Worm (Caenorhabditis elegans) whole organism, L4/young adult: ENCODE measurements around the gene F08F3.1.
"Not testable (repeated sequence)": the region's sequence is repeated elsewhere in the genome, so short reads cannot be mapped to it uniquely, and the experiment has no call there.

Source experiments
- W03F9.2 ChIP-seq: fragments of 150-350 bp; optimal IDR thresholded peaks from 2 replicates; lab custom pipeline; 2014; ENCODE audit warnings: missing biosample characterization, missing genetic modification characterization
- dao-5 ChIP-seq: sonication (generic microtip); optimal IDR thresholded peaks from 2 replicates; lab custom pipeline; 2016; ENCODE audit warnings: missing genotype, missing genetic modification characterization, moderate library complexity, missing compliant biosample characterization
- him-1 ChIP-seq: sonication (generic microtip); optimal IDR thresholded peaks from 2 replicates; lab custom pipeline; 2016; ENCODE audit warnings: missing genotype, missing genetic modification reagents, missing genetic modification characterization, missing compliant biosample characterization

F08F3.1 gene

ce11 chrV:5439068-5439467 is 6.9 kb upstream of the F08F3.1 start, which contains the start of gene snpc-1.3:
TSS of gene snpc-1.3 (minus strand) at chrV:5439168.
- TF ChIP-seq W03F9.2 (tag; lab: Kevin White, UChicago) (no peak), him-1 (tag; lab: Kevin White, UChicago) (no peak), dao-5 (tag; lab: Kevin White, UChicago) (no peak)

ce11 chrV:5442366-5442765 is 3.6 kb upstream of the F08F3.1 start:
- TF ChIP-seq dao-5 (tag; lab: Kevin White, UChicago) (no peak), him-1 (tag; lab: Kevin White, UChicago) (no peak), W03F9.2 (tag; lab: Kevin White, UChicago) (no peak)

ce11 chrV:5444037-5444436 is 1.9 kb upstream of the F08F3.1 start:
- no peak for TF ChIP-seq him-1 (tag; lab: Kevin White, UChicago)
- no peak for TF ChIP-seq dao-5 (tag; lab: Kevin White, UChicago)
- no peak for TF ChIP-seq W03F9.2 (tag; lab: Kevin White, UChicago)

- TF ChIP-seq him-1 (tag; lab: Kevin White, UChicago) (no peak), dao-5 (tag; lab: Kevin White, UChicago) (no peak), W03F9.2 (tag; lab: Kevin White, UChicago) (no peak)
These were observed 1.1 kb downstream of the F08F3.1 start for ce11 chrV:5447057-5447456.

- TF ChIP-seq dao-5 (tag; lab: Kevin White, UChicago), result no peak
- no peak for TF ChIP-seq him-1 (tag; lab: Kevin White, UChicago)
- no peak for TF ChIP-seq W03F9.2 (tag; lab: Kevin White, UChicago)
These were observed 4.8 kb downstream of the F08F3.1 start for ce11 chrV:5450742-5451141.

- TF ChIP-seq dao-5 (tag; lab: Kevin White, UChicago), result no peak
- no peak for TF ChIP-seq him-1 (tag; lab: Kevin White, UChicago)
- no peak for TF ChIP-seq W03F9.2 (tag; lab: Kevin White, UChicago)
These were observed 7.7 kb downstream of the F08F3.1 start, which contains the start of gene glc-3 for ce11 chrV:5453615-5454014. TSS of gene glc-3 (minus strand) at chrV:5453715.

- TF ChIP-seq dao-5 (tag; lab: Kevin White, UChicago) (no peak), W03F9.2 (tag; lab: Kevin White, UChicago) (no peak), him-1 (tag; lab: Kevin White, UChicago) (no peak)
These were observed 9.0 kb downstream of the F08F3.1 start for ce11 chrV:5454955-5455354.

- no peak for TF ChIP-seq him-1 (tag; lab: Kevin White, UChicago)
- TF ChIP-seq dao-5 (tag; lab: Kevin White, UChicago), result no peak
- TF ChIP-seq W03F9.2 (tag; lab: Kevin White, UChicago), result no peak
These were observed 13.9 kb downstream of the F08F3.1 start, which contains the start of gene ZC317.2 for ce11 chrV:5459806-5460205. TSS of gene ZC317.2 (plus strand) at chrV:5460106.

ce11 chrV:5462894-5463293 is 17.0 kb downstream of the F08F3.1 start, which contains the start of gene srg-67:
TSS of gene srg-67 (minus strand) at chrV:5462994.
- TF ChIP-seq W03F9.2 (tag; lab: Kevin White, UChicago) (no peak), him-1 (tag; lab: Kevin White, UChicago) (no peak), dao-5 (tag; lab: Kevin White, UChicago) (no peak)

ce11 chrV:5465335-5465734 is 19.4 kb downstream of the F08F3.1 start, which contains the start of gene srg-68:
TSS of gene srg-68 (minus strand) at chrV:5465435.
- TF ChIP-seq dao-5 (tag; lab: Kevin White, UChicago) (no peak), W03F9.2 (tag; lab: Kevin White, UChicago) (no peak), him-1 (tag; lab: Kevin White, UChicago) (no peak)

- not testable (repeated sequence) for TF ChIP-seq W03F9.2, dao-5, him-1 (tag; lab: Kevin White, UChicago)
These were observed 22.6 kb downstream of the F08F3.1 start, which contains the start of gene ZC317.6 for ce11 chrV:5468489-5468888. TSS of gene ZC317.6 (minus strand) at chrV:5468589.

- not testable (repeated sequence) for TF ChIP-seq him-1, W03F9.2, dao-5 (tag; lab: Kevin White, UChicago)
These were observed 25.0 kb downstream of the F08F3.1 start, which contains the start of gene ZC317.7 for ce11 chrV:5470930-5471329. TSS of gene ZC317.7 (minus strand) at chrV:5471030.

ce11 chrV:5477719-5478118 is 31.8 kb downstream of the F08F3.1 start:
- TF ChIP-seq him-1 (tag; lab: Kevin White, UChicago) (no peak), W03F9.2 (tag; lab: Kevin White, UChicago) (no peak), dao-5 (tag; lab: Kevin White, UChicago) (no peak)

ce11 chrV:5482315-5482714 is 36.4 kb downstream of the F08F3.1 start, which contains the start of gene srg-66:
TSS of gene srg-66 (minus strand) at chrV:5482415.
- TF ChIP-seq dao-5 (tag; lab: Kevin White, UChicago), result no peak
- no peak for TF ChIP-seq him-1 (tag; lab: Kevin White, UChicago)
- no peak for TF ChIP-seq W03F9.2 (tag; lab: Kevin White, UChicago)
